Worm (Caenorhabditis elegans): Measurements from ENCODE around the gene rfs-1.

The rfs-1 gene

ce11 chrIII:8250007-8250683, 23.9 kb downstream of the rfs-1 start, which contains the start of gene knl-1:
Gene knl-1, plus strand, starts transcription at chrIII:8250632.
- TF ChIP-seq pes-1 (GFP tag; IDR thresholded peaks at IDR 0.05) (no peak; the same call in 1 of the 2 replicates), F13C5.2 (tag; optimal IDR thresholded peaks at IDR 0.05) (peak; percentile 51), hmg-4 (GFP tag; optimal IDR thresholded peaks at IDR 0.05) (peak; percentile 54)

- TF ChIP-seq pes-1 (GFP tag; IDR thresholded peaks at IDR 0.05) (no peak), tbx-11 (GFP tag; IDR thresholded peaks at IDR 0.05) (no peak), aly-1 (tag; optimal IDR thresholded peaks at IDR 0.05) (no peak), hmg-4 (GFP tag; optimal IDR thresholded peaks at IDR 0.05) (no peak), flt-1 (GFP tag; IDR thresholded peaks at IDR 0.05) (no peak), scrt-1 (GFP tag; IDR thresholded peaks at IDR 0.05) (no peak), hnd-1 (tag; optimal IDR thresholded peaks at IDR 0.05) (no peak), F13C5.2 (tag; optimal IDR thresholded peaks at IDR 0.05) (no peak), ets-7 (tag; optimal IDR thresholded peaks at IDR 0.05) (no peak), ceh-36 (tag; optimal IDR thresholded peaks at IDR 0.05) (no peak), sea-1 (GFP tag; conservative IDR thresholded peaks at IDR 0.05) (no peak)
Measured at ce11 chrIII:8254938-8255337, 28.7 kb downstream of the rfs-1 start, which contains the start of gene F09G8.5. Gene F09G8.5, plus strand, starts transcription at chrIII:8254975.

- TF ChIP-seq ets-7 (tag; optimal IDR thresholded peaks at IDR 0.05) (no peak), F13C5.2 (tag; optimal IDR thresholded peaks at IDR 0.05) (no peak), tbx-11 (GFP tag; IDR thresholded peaks at IDR 0.05) (no peak), hnd-1 (tag; optimal IDR thresholded peaks at IDR 0.05) (no peak), B0310.2 (tag; optimal IDR thresholded peaks at IDR 0.05) (no peak), pes-1 (GFP tag; IDR thresholded peaks at IDR 0.05) (no peak), tra-4 (tag; optimal IDR thresholded peaks at IDR 0.05) (no peak), scrt-1 (GFP tag; IDR thresholded peaks at IDR 0.05) (no peak), tbx-37 (GFP tag; conservative IDR thresholded peaks at IDR 0.05) (no peak), ceh-13 (GFP tag; optimal IDR thresholded peaks at IDR 0.05) (no peak), sea-1 (GFP tag; conservative IDR thresholded peaks at IDR 0.05) (no peak)
Measured at ce11 chrIII:8258045-8258444, 31.8 kb downstream of the rfs-1 start, which contains the start of gene ncr-2. Gene ncr-2, plus strand, starts transcription at chrIII:8258345.

ce11 chrIII:8262599-8262998, 36.3 kb downstream of the rfs-1 start:
- no peak for TF ChIP-seq F13C5.2 (tag; optimal IDR thresholded peaks at IDR 0.05)
- no peak for TF ChIP-seq hnd-1 (tag; optimal IDR thresholded peaks at IDR 0.05)
- no peak for TF ChIP-seq flt-1 (GFP tag; IDR thresholded peaks at IDR 0.05)
- no peak for TF ChIP-seq B0310.2 (tag; optimal IDR thresholded peaks at IDR 0.05)
- no peak for TF ChIP-seq aly-1 (tag; optimal IDR thresholded peaks at IDR 0.05)
- TF ChIP-seq tbx-11 (GFP tag; IDR thresholded peaks at IDR 0.05) = no peak
- no peak for TF ChIP-seq ceh-13 (GFP tag; optimal IDR thresholded peaks at IDR 0.05)
- TF ChIP-seq hmbx-1 (tag; optimal IDR thresholded peaks at IDR 0.05) = no peak
- no peak for TF ChIP-seq pes-1 (GFP tag; IDR thresholded peaks at IDR 0.05)
- no peak for TF ChIP-seq ceh-36 (tag; optimal IDR thresholded peaks at IDR 0.05)

DNA sequence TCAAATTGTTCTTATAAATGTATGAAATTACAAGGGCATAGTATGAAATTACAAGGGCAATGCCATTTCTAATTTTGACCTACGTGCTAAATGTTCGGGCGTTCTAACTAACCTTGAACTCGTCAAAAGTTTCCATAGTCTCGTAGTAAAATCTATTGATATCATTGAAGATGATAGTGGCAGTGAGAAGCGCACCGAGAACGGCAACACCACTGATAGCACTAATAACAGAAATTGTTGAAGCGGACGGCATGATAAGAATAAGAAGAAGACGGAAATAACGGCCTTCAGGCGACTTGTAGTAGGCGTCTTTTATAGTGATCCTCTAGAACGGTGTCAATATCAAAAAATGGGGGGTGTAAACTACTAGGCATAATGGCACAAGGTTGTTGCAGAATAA, 37.1 kb downstream of the rfs-1 start, which contains the start of gene col-91:
col-91 (minus strand) TSS at position 288 of the 400 bp plus-strand sequence.
- TF ChIP-seq flt-1 (GFP tag; IDR thresholded peaks at IDR 0.05) (no peak), tra-4 (tag; optimal IDR thresholded peaks at IDR 0.05) (no peak), F13C5.2 (tag; optimal IDR thresholded peaks at IDR 0.05) (no peak), ceh-36 (tag; optimal IDR thresholded peaks at IDR 0.05) (no peak), hmg-4 (GFP tag; optimal IDR thresholded peaks at IDR 0.05) (no peak), ama-1 (optimal IDR thresholded peaks at IDR 0.05) (no peak), ceh-13 (GFP tag; optimal IDR thresholded peaks at IDR 0.05) (no peak)

DNA sequence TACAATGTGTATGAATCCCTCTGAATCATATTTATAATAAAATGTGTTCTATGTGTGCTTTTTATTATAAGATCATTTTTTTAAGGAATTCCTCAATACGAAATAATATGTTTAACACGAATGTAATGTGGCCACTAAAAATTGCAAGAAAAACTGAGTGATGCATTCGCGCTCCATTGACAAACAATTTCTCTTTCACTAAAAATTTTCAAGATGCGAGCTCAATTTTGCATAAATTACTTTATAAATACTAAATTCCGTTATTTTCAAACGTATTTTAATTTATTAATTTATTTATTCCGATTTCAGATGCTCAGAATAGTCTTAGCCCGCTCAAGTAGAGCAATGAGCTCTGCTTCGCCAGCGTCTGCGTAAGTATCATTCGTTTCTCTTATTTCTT, 39.5 kb downstream of the rfs-1 start, which contains the start of gene mrps-9:
mrps-9 (plus strand) TSS at position 310 of the 400 bp plus-strand sequence.
- TF ChIP-seq flt-1 (GFP tag; IDR thresholded peaks at IDR 0.05) = no peak
- TF ChIP-seq ceh-13 (GFP tag; optimal IDR thresholded peaks at IDR 0.05) = no peak
- no peak for TF ChIP-seq hnd-1 (tag; optimal IDR thresholded peaks at IDR 0.05)
- no peak for TF ChIP-seq scrt-1 (GFP tag; IDR thresholded peaks at IDR 0.05)
- TF ChIP-seq F13C5.2 (tag; optimal IDR thresholded peaks at IDR 0.05) = no peak
- no peak for TF ChIP-seq hmg-4 (GFP tag; optimal IDR thresholded peaks at IDR 0.05)
- TF ChIP-seq aly-1 (tag; optimal IDR thresholded peaks at IDR 0.05) = no peak
- TF ChIP-seq sea-1 (GFP tag; conservative IDR thresholded peaks at IDR 0.05) = no peak
- no peak for TF ChIP-seq ceh-36 (tag; optimal IDR thresholded peaks at IDR 0.05)
- TF ChIP-seq ets-7 (tag; optimal IDR thresholded peaks at IDR 0.05) = no peak
- TF ChIP-seq tra-4 (tag; optimal IDR thresholded peaks at IDR 0.05) = no peak
- TF ChIP-seq ama-1 (optimal IDR thresholded peaks at IDR 0.05) = no peak
- no peak for TF ChIP-seq hmbx-1 (tag; optimal IDR thresholded peaks at IDR 0.05)
- TF ChIP-seq pes-1 (GFP tag; IDR thresholded peaks at IDR 0.05) = no peak
- no peak for TF ChIP-seq B0310.2 (tag; optimal IDR thresholded peaks at IDR 0.05)
- no peak for TF ChIP-seq tbx-11 (GFP tag; IDR thresholded peaks at IDR 0.05)
- TF ChIP-seq tbx-37 (GFP tag; conservative IDR thresholded peaks at IDR 0.05) = no peak

DNA sequence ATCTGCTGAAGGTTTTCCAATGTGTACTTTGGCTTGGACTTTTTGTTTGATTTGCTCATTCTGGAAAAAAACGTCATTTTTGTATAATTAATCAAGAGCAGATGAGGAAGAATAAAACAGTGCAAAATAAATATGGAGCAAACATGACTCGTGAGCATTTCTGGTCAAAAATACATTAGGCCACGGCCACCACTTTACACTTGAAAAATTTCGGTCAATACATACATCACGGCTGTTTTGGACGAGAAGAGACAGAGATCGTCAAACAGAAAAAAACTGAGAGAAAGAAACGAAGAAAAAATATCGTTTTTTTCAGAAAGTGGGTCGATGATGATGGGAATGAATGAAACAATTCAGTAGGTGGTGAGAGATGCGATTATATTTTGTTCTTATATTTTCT, 42.0 kb downstream of the rfs-1 start, which contains the start of the genes F09G8.7 and crn-7:
F09G8.7 (minus strand) TSS at position 60 of the 400 bp plus-strand sequence.
crn-7 (plus strand) TSS at position 236 of the 400 bp plus-strand sequence.
- no peak for TF ChIP-seq tra-4 (tag; optimal IDR thresholded peaks at IDR 0.05)
- no peak for TF ChIP-seq pes-1 (GFP tag; IDR thresholded peaks at IDR 0.05)
- TF ChIP-seq hmbx-1 (tag; optimal IDR thresholded peaks at IDR 0.05) = no peak
- TF ChIP-seq tbx-11 (GFP tag; IDR thresholded peaks at IDR 0.05) = no peak
- no peak for TF ChIP-seq B0310.2 (tag; optimal IDR thresholded peaks at IDR 0.05)
- TF ChIP-seq ceh-36 (tag; optimal IDR thresholded peaks at IDR 0.05) = no peak
- TF ChIP-seq flt-1 (GFP tag; IDR thresholded peaks at IDR 0.05) = no peak
- no peak for TF ChIP-seq hnd-1 (tag; optimal IDR thresholded peaks at IDR 0.05)
- no peak for TF ChIP-seq aly-1 (tag; optimal IDR thresholded peaks at IDR 0.05)
- no peak for TF ChIP-seq F13C5.2 (tag; optimal IDR thresholded peaks at IDR 0.05)
- TF ChIP-seq sea-1 (GFP tag; conservative IDR thresholded peaks at IDR 0.05) = no peak
- no peak for TF ChIP-seq ama-1 (optimal IDR thresholded peaks at IDR 0.05)
- no peak for TF ChIP-seq ets-7 (tag; optimal IDR thresholded peaks at IDR 0.05)
- TF ChIP-seq scrt-1 (GFP tag; IDR thresholded peaks at IDR 0.05) = no peak
- TF ChIP-seq hmg-4 (GFP tag; optimal IDR thresholded peaks at IDR 0.05) = no peak
